Worm (Caenorhabditis elegans) whole organism, L4 larva: ENCODE results near the gene C39E9.8.

Experiments
- lin-13 ChIP-seq: fragments of 150-350 bp; optimal IDR thresholded peaks from 2 replicates; lab custom pipeline; 2014; ENCODE audit warnings: missing biosample characterization, missing genetic modification reagents, missing genetic modification characterization
- pha-4 ChIP-seq, 2 experiments: fragments of 150-350 bp in 1 of 2; fragments of 200-800 bp in 1 of 2; sonication (Bioruptor generic) in 1 of 2; IDR thresholded peaks in 1 of 2; optimal IDR thresholded peaks in 1 of 2; 2 replicates each; pipeline versions ENCODE4 v1.3.6 to Lab custom; 2014 to 2022; ENCODE audit warnings: missing genetic modification characterization in 2 of 2, missing genetic modification reagents in 2 of 2, missing biosample characterization in 1 of 2, missing compliant biosample characterization in 1 of 2
- snpc-4 ChIP-seq: fragments of 150-350 bp; optimal IDR thresholded peaks from 2 replicates; lab custom pipeline; 2014; ENCODE audit warnings: missing biosample characterization, missing genetic modification characterization

- TF ChIP-seq pha-4 (GFP tag; IDR thresholded peaks at IDR 0.05; lab: Robert Waterston, UW) (no peak), pha-4 (tag; optimal IDR thresholded peaks at IDR 0.05; lab: Kevin White, UChicago) (no peak), lin-13 (GFP tag; lab: Kevin White, UChicago) (no peak), snpc-4 (tag; lab: Kevin White, UChicago) (no peak)
Observed at ce11 chrIV:13042091-13042490, 37.2 kb upstream of the C39E9.8 start, which contains the start of gene amt-2.
